Worm (Caenorhabditis elegans) whole organism, L2 larva: Measurements from ENCODE around the gene M05D6.2.
A peak's percentile ranks its signal among the peaks of the same experiment; 100 is the strongest.

ENCODE experiments used
- C34F6.9 ChIP-seq: fragments of 150-350 bp; optimal IDR thresholded peaks from 2 replicates; lab custom pipeline; 2014; ENCODE audit warnings: missing biosample characterization, missing genetic modification characterization
- F13H6.1 ChIP-seq: sonication (generic microtip); optimal IDR thresholded peaks from 2 replicates; lab custom pipeline; 2016; ENCODE audit warnings: missing genetic modification characterization, missing compliant biosample characterization
- R02D3.7 ChIP-seq: fragments of 150-350 bp; optimal IDR thresholded peaks from 2 replicates; lab custom pipeline; 2014; ENCODE audit warnings: missing biosample characterization, missing genetic modification characterization
- Y55F3AM.14 ChIP-seq: fragments of 200-800 bp; sonication (Bioruptor generic); optimal IDR thresholded peaks from 2 replicates; lab custom pipeline; 2018; ENCODE audit warnings: mild to moderate bottlenecking, missing genetic modification characterization, missing compliant biosample characterization
- aly-2 ChIP-seq: fragments of 150-350 bp; optimal IDR thresholded peaks from 2 replicates; lab custom pipeline; 2014; ENCODE audit warnings: missing biosample characterization, missing genetic modification characterization
- ama-1 ChIP-seq: fragments of 150-350 bp; optimal IDR thresholded peaks from 2 replicates; lab custom pipeline; 2018; ENCODE audit warnings: inconsistent platforms
- blmp-1 ChIP-seq: sonication (generic microtip); optimal IDR thresholded peaks from 2 replicates; lab custom pipeline; 2017; ENCODE audit warnings: missing genetic modification characterization, mild to moderate bottlenecking, missing compliant biosample characterization, antibody characterized with exemption, moderate library complexity; ENCODE audit not compliant: insufficient read depth
- ceh-16 ChIP-seq: fragments of 150-350 bp; optimal IDR thresholded peaks from 2 replicates; lab custom pipeline; 2014; ENCODE audit warnings: missing biosample characterization, missing genetic modification characterization
- ceh-82 ChIP-seq: fragments of 150-350 bp; optimal IDR thresholded peaks from 2 replicates; lab custom pipeline; 2014; ENCODE audit warnings: missing biosample characterization, missing genetic modification characterization
- crh-2 ChIP-seq: sonication (generic microtip); optimal IDR thresholded peaks from 2 replicates; lab custom pipeline; 2017; ENCODE audit warnings: missing biosample characterization, missing genetic modification characterization
- dmd-4 ChIP-seq: sonication (generic microtip); optimal IDR thresholded peaks from 2 replicates; lab custom pipeline; 2017; ENCODE audit warnings: missing biosample characterization, missing genetic modification characterization
- elt-3 ChIP-seq: sonication (generic microtip); optimal IDR thresholded peaks from 2 replicates; lab custom pipeline; 2017; ENCODE audit warnings: missing biosample characterization, missing genetic modification characterization
- gmeb-1 ChIP-seq: fragments of 150-350 bp; optimal IDR thresholded peaks from 2 replicates; lab custom pipeline; 2014; ENCODE audit warnings: missing biosample characterization, missing genetic modification characterization
- lin-11 ChIP-seq: fragments of 150-350 bp; sonication (generic microtip); optimal IDR thresholded peaks from 2 replicates; lab custom pipeline; 2014; ENCODE audit warnings: missing biosample characterization, missing genetic modification characterization, inconsistent platforms, mixed read lengths
- lin-13 ChIP-seq: fragments of 150-350 bp; optimal IDR thresholded peaks from 2 replicates; lab custom pipeline; 2014; ENCODE audit warnings: missing biosample characterization, missing genetic modification reagents, missing genetic modification characterization
- lin-39 ChIP-seq: fragments of 150-350 bp; optimal IDR thresholded peaks from 2 replicates; lab custom pipeline; 2014; ENCODE audit warnings: missing biosample characterization, missing genetic modification reagents, missing genetic modification characterization
- lsy-2 ChIP-seq, 2 experiments: fragments of 150-350 bp in 1 of 2; sonication (generic microtip) in 1 of 2; optimal IDR thresholded peaks; 2 replicates each; lab custom pipeline; 2014 to 2017; ENCODE audit warnings: missing biosample characterization in 2 of 2, missing genetic modification characterization in 2 of 2
- mab-5 ChIP-seq: fragments of 150-350 bp; optimal IDR thresholded peaks from 2 replicates; lab custom pipeline; 2014; ENCODE audit warnings: missing biosample characterization, missing genetic modification characterization
- mbf-1 ChIP-seq: sonication (generic microtip); optimal IDR thresholded peaks from 2 replicates; lab custom pipeline; 2017; ENCODE audit warnings: missing biosample characterization, missing genetic modification characterization
- mdl-1 ChIP-seq, 2 experiments: fragments of 150-350 bp in 1 of 2; sonication (generic microtip) in 1 of 2; optimal IDR thresholded peaks; 2 replicates each; lab custom pipeline; 2017; ENCODE audit warnings: missing biosample characterization in 2 of 2, missing genetic modification characterization in 2 of 2
- nhr-10 ChIP-seq: sonication (generic microtip); optimal IDR thresholded peaks from 2 replicates; lab custom pipeline; 2017; ENCODE audit warnings: missing biosample characterization, missing genetic modification characterization
- nhr-11 ChIP-seq: fragments of 150-350 bp; optimal IDR thresholded peaks from 2 replicates; lab custom pipeline; 2014; ENCODE audit warnings: missing biosample characterization, missing genetic modification characterization
- nhr-12 ChIP-seq: fragments of 150-350 bp; optimal IDR thresholded peaks from 2 replicates; lab custom pipeline; 2014; ENCODE audit warnings: missing biosample characterization, missing genetic modification characterization
- nhr-21 ChIP-seq: fragments of 150-350 bp; optimal IDR thresholded peaks from 2 replicates; lab custom pipeline; 2014; ENCODE audit warnings: missing biosample characterization, missing genetic modification characterization
- nhr-6 ChIP-seq: fragments of 150-350 bp; optimal IDR thresholded peaks from 2 replicates; lab custom pipeline; 2014; ENCODE audit warnings: missing biosample characterization, missing genetic modification characterization
- nhr-77 ChIP-seq: fragments of 150-350 bp; optimal IDR thresholded peaks from 2 replicates; lab custom pipeline; 2014; ENCODE audit warnings: missing biosample characterization, missing genetic modification characterization
- peb-1 ChIP-seq: fragments of 150-350 bp; optimal IDR thresholded peaks from 2 replicates; lab custom pipeline; 2014; ENCODE audit warnings: missing biosample characterization, missing genetic modification characterization
- sem-4 ChIP-seq: fragments of 150-350 bp; optimal IDR thresholded peaks from 2 replicates; lab custom pipeline; 2014; ENCODE audit warnings: missing biosample characterization, missing genetic modification reagents, missing genetic modification characterization
- skn-1 ChIP-seq: sonication (generic microtip); optimal IDR thresholded peaks from 2 replicates; lab custom pipeline; 2017; ENCODE audit warnings: missing biosample characterization, missing genetic modification characterization
- sma-3 ChIP-seq: sonication (generic microtip); optimal IDR thresholded peaks from 2 replicates; lab custom pipeline; 2016; ENCODE audit warnings: missing genetic modification reagents, missing genetic modification characterization, missing compliant biosample characterization
- snpc-4 ChIP-seq: fragments of 150-350 bp; optimal IDR thresholded peaks from 2 replicates; lab custom pipeline; 2014; ENCODE audit warnings: missing biosample characterization, missing genetic modification characterization
- unc-39 ChIP-seq: fragments of 150-350 bp; optimal IDR thresholded peaks from 2 replicates; lab custom pipeline; 2014; ENCODE audit warnings: missing biosample characterization, missing genetic modification characterization
- unc-55 ChIP-seq: fragments of 150-350 bp; sonication (generic microtip); optimal IDR thresholded peaks from 3 replicates; lab custom pipeline; 2014; ENCODE audit warnings: missing biosample characterization, missing genetic modification reagents, missing genetic modification characterization
- unc-62 ChIP-seq: fragments of 150-350 bp; optimal IDR thresholded peaks from 2 replicates; lab custom pipeline; 2014; ENCODE audit warnings: missing biosample characterization, missing genetic modification reagents, missing genetic modification characterization
- zag-1 ChIP-seq: fragments of 150-350 bp; optimal IDR thresholded peaks from 2 replicates; lab custom pipeline; 2014; ENCODE audit warnings: missing biosample characterization, missing genetic modification characterization
- ztf-1 ChIP-seq: fragments of 200-800 bp; sonication (Bioruptor generic); conservative IDR thresholded peaks from 2 replicates; pipeline ENCODE4 v1.3.6; 2022; ENCODE audit warnings: missing genetic modification characterization, missing compliant biosample characterization
- ztf-4 ChIP-seq: fragments of 150-350 bp; optimal IDR thresholded peaks from 2 replicates; lab custom pipeline; 2014; ENCODE audit warnings: missing biosample characterization, missing genetic modification characterization

The M05D6.2 gene

ce11 chrII:8464448-8464898, 3.4 kb upstream of the M05D6.2 start, which contains the start of gene fars-3:
Gene fars-3, plus strand, starts transcription at chrII:8464848.
- TF ChIP-seq skn-1 (tag; lab: Kevin White, UChicago) (no peak), C34F6.9 (tag; lab: Kevin White, UChicago) (peak; percentile 39), ama-1 (lab: Kevin White, UChicago) (peak; percentile 26), lsy-2 (tag; optimal IDR thresholded peaks at IDR 0.05; lab: Kevin White, UChicago) (peak in 1 of 2 experiments; percentile 49)

- no peak for TF ChIP-seq C34F6.9 (tag; lab: Kevin White, UChicago)
- TF ChIP-seq mdl-1 (tag; optimal IDR thresholded peaks at IDR 0.05; lab: Kevin White, UChicago): no peak
- TF ChIP-seq unc-39 (tag; lab: Kevin White, UChicago): no peak
- TF ChIP-seq unc-62 (GFP tag; lab: Kevin White, UChicago): no peak
- TF ChIP-seq nhr-21 (tag; lab: Kevin White, UChicago): no peak
- no peak for TF ChIP-seq aly-2 (tag; lab: Kevin White, UChicago)
- no peak for TF ChIP-seq ztf-4 (tag; lab: Kevin White, UChicago)
- TF ChIP-seq ama-1 (lab: Kevin White, UChicago): no peak
- TF ChIP-seq nhr-11: no peak
- no peak for TF ChIP-seq mbf-1 (tag; lab: Kevin White, UChicago)
- no peak for TF ChIP-seq mab-5 (tag; lab: Kevin White, UChicago)
- no peak for TF ChIP-seq Y55F3AM.14 (GFP tag; lab: Kevin White, UChicago)
- no peak for TF ChIP-seq gmeb-1 (tag; lab: Kevin White, UChicago)
- TF ChIP-seq lin-13 (GFP tag; lab: Kevin White, UChicago): no peak
- TF ChIP-seq R02D3.7 (tag; lab: Kevin White, UChicago): no peak
- no peak for TF ChIP-seq nhr-10 (tag; lab: Kevin White, UChicago)
- no peak for TF ChIP-seq lsy-2 (tag; optimal IDR thresholded peaks at IDR 0.05; lab: Kevin White, UChicago)
- TF ChIP-seq unc-55 (GFP tag; lab: Kevin White, UChicago): no peak
- no peak for TF ChIP-seq dmd-4
- TF ChIP-seq nhr-77 (tag; lab: Kevin White, UChicago): no peak
Observed at ce11 chrII:8466874-8467273, 1.0 kb upstream of the M05D6.2 start, which contains the start of gene F22B5.10. Gene F22B5.10, plus strand, starts transcription at chrII:8467174.

ce11 chrII:8471139-8471538, 3.2 kb downstream of the M05D6.2 start, which contains the start of gene M05D6.8:
Gene M05D6.8, minus strand, starts transcription at chrII:8471239.
- TF ChIP-seq lin-13 (GFP tag; lab: Kevin White, UChicago): no peak
- TF ChIP-seq nhr-6: no peak
- TF ChIP-seq nhr-10 (tag; lab: Kevin White, UChicago): no peak

- TF ChIP-seq nhr-12 (tag; lab: Kevin White, UChicago) (no peak), gmeb-1 (tag; lab: Kevin White, UChicago) (no peak), lin-39 (no peak), snpc-4 (no peak), sma-3 (no peak), crh-2 (no peak)
Observed at ce11 chrII:8472916-8473315, 5.0 kb downstream of the M05D6.2 start.

ce11 chrII:8475306-8475822, 7.5 kb downstream of the M05D6.2 start, which contains the start of the genes M05D6.1 and M05D6.3:
Gene M05D6.1, minus strand, starts transcription at chrII:8475406.
Gene M05D6.3, plus strand, starts transcription at chrII:8475772.
- TF ChIP-seq nhr-11: no peak
- TF ChIP-seq C34F6.9 (tag; lab: Kevin White, UChicago): no peak
- TF ChIP-seq sem-4 (tag; lab: Kevin White, UChicago): no peak
- no peak for TF ChIP-seq mab-5 (tag; lab: Kevin White, UChicago)
- TF ChIP-seq F13H6.1 (tag; lab: Kevin White, UChicago): no peak
- no peak for TF ChIP-seq ceh-16 (tag; lab: Kevin White, UChicago)
- no peak for TF ChIP-seq unc-39 (tag; lab: Kevin White, UChicago)
- TF ChIP-seq elt-3: no peak
- no peak for TF ChIP-seq blmp-1
- TF ChIP-seq zag-1: no peak
- no peak for TF ChIP-seq nhr-77 (tag; lab: Kevin White, UChicago)
- TF ChIP-seq lin-11 (tag; lab: Kevin White, UChicago): no peak
- TF ChIP-seq peb-1 (tag; lab: Kevin White, UChicago): no peak
- no peak for TF ChIP-seq ztf-1 (GFP tag; lab: Robert Waterston, UW)
- TF ChIP-seq ceh-82: no peak
- TF ChIP-seq, all 48 proteins: peak for 0
